Fruit fly (Drosophila melanogaster) whole organism, embryonic: ENCODE measurements around the gene Slu7.

Source experiments
- Blimp-1 ChIP-seq: fragments of 200-800 bp; sonication (Bioruptor generic); optimal IDR thresholded peaks from 3 replicates; lab custom pipeline; 2018; ENCODE audit warnings: missing biosample characterization, missing genetic modification characterization, mild to moderate bottlenecking, moderate library complexity, missing genetic modification reagents
- CG10209 ChIP-seq: fragments of 200-800 bp; sonication (Bioruptor generic); optimal IDR thresholded peaks from 3 replicates; lab custom pipeline; 2017; ENCODE audit warnings: missing biosample characterization, mild to moderate bottlenecking, missing genetic modification characterization, missing genetic modification reagents
- CG11398 ChIP-seq: fragments of 200-800 bp; sonication (Bioruptor generic); optimal IDR thresholded peaks from 2 replicates; lab custom pipeline; 2016; ENCODE audit warnings: missing biosample characterization, missing genetic modification characterization
- CG12155 ChIP-seq: fragments of 200-800 bp; sonication (Bioruptor generic); optimal IDR thresholded peaks from 3 replicates; lab custom pipeline; 2016; ENCODE audit warnings: missing biosample characterization, missing genetic modification characterization
- CG12659 ChIP-seq: fragments of 200-800 bp; sonication (Bioruptor generic); optimal IDR thresholded peaks from 3 replicates; lab custom pipeline; 2017; ENCODE audit warnings: mild to moderate bottlenecking, missing biosample characterization, missing genetic modification reagents, missing genetic modification characterization
- CG13123 ChIP-seq: fragments of 200-800 bp; sonication (Bioruptor generic); optimal IDR thresholded peaks from 2 replicates; lab custom pipeline; 2016; ENCODE audit warnings: missing biosample characterization, missing genetic modification characterization
- CG15696 ChIP-seq: fragments of 200-800 bp; sonication (Bioruptor generic); optimal IDR thresholded peaks from 2 replicates; lab custom pipeline; 2019; ENCODE audit warnings: missing biosample characterization, mild to moderate bottlenecking, missing genetic modification characterization, moderate library complexity
- CG16779 ChIP-seq: fragments of 200-800 bp; sonication (Bioruptor generic); IDR thresholded peaks from 2 replicates; pipeline ENCODE4 v1.3.6; 2022; ENCODE audit warnings: missing biosample characterization, missing genetic modification characterization
- CG16813 ChIP-seq: fragments of 200-800 bp; sonication (Bioruptor generic); IDR thresholded peaks from 3 replicates; pipeline ENCODE4 v1.3.6; 2022; ENCODE audit warnings: missing biosample characterization, missing genetic modification characterization; ENCODE audit not compliant: partially characterized antibody
- CG18011 ChIP-seq: fragments of 200-800 bp; sonication (Bioruptor generic); optimal IDR thresholded peaks from 2 replicates; lab custom pipeline; 2017; ENCODE audit warnings: missing biosample characterization, missing genetic modification characterization, mild to moderate bottlenecking, moderate library complexity, missing genotype
- CG2129 ChIP-seq: fragments of 200-800 bp; sonication (Bioruptor generic); IDR thresholded peaks from 2 replicates; pipeline ENCODE4 v1.3.6; 2022; ENCODE audit warnings: missing biosample characterization, missing genetic modification characterization; ENCODE audit not compliant: partially characterized antibody
- CG2678 ChIP-seq: fragments of 200-800 bp; sonication (Bioruptor generic); optimal IDR thresholded peaks from 3 replicates; lab custom pipeline; 2019; ENCODE audit warnings: missing biosample characterization, mild to moderate bottlenecking, missing genetic modification characterization, moderate library complexity
- CG3281 ChIP-seq: fragments of 200-800 bp; sonication (Bioruptor generic); optimal IDR thresholded peaks from 3 replicates; lab custom pipeline; 2017; ENCODE audit warnings: missing biosample characterization, mild to moderate bottlenecking, missing genetic modification characterization
- CG33213 ChIP-seq: fragments of 200-800 bp; sonication (Bioruptor generic); optimal IDR thresholded peaks from 3 replicates; lab custom pipeline; 2016; ENCODE audit warnings: missing biosample characterization, missing genetic modification characterization
- CG3847 ChIP-seq: fragments of 200-800 bp; sonication (Bioruptor generic); IDR thresholded peaks from 2 replicates; pipeline ENCODE4 v1.3.6; 2022; ENCODE audit warnings: missing biosample characterization, missing genetic modification characterization
- CG42726 ChIP-seq: fragments of 200-800 bp; sonication (Bioruptor generic); IDR thresholded peaks from 2 replicates; pipeline ENCODE4 v1.3.6; 2022; ENCODE audit warnings: missing biosample characterization, missing genetic modification characterization; ENCODE audit not compliant: partially characterized antibody
- CG5180 ChIP-seq: fragments of 200-800 bp; sonication (Bioruptor generic); optimal IDR thresholded peaks from 3 replicates; lab custom pipeline; 2017; ENCODE audit warnings: missing biosample characterization, missing genetic modification characterization, mild to moderate bottlenecking, moderate library complexity, missing genetic modification reagents
- CG9215 ChIP-seq: fragments of 200-800 bp; sonication (Bioruptor generic); IDR thresholded peaks from 2 replicates; pipeline ENCODE4 v1.3.6; 2022; ENCODE audit warnings: missing biosample characterization, missing genetic modification characterization
- CkIIα-i1 ChIP-seq: fragments of 200-800 bp; sonication (Bioruptor generic); IDR thresholded peaks from 2 replicates; pipeline ENCODE4 v1.3.6; 2022; ENCODE audit warnings: missing biosample characterization, missing genetic modification characterization
- D19A ChIP-seq: fragments of 200-800 bp; optimal IDR thresholded peaks from 3 replicates; lab custom pipeline; 2019; ENCODE audit warnings: missing biosample characterization, mild to moderate bottlenecking, missing genetic modification characterization, moderate library complexity
- Dbx ChIP-seq: fragments of 200-800 bp; sonication (Bioruptor generic); IDR thresholded peaks from 3 replicates; pipeline ENCODE4 v1.3.6; 2022; ENCODE audit warnings: missing biosample characterization, missing genetic modification characterization
- MBD-R2 ChIP-seq: fragments of 200-800 bp; sonication (Bioruptor generic); IDR thresholded peaks from 2 replicates; pipeline ENCODE4 v1.3.6; 2022; ENCODE audit warnings: missing biosample characterization, missing genetic modification characterization
- Med ChIP-seq: fragments of 200-800 bp; sonication (Bioruptor generic); peaks from one replicate; lab custom pipeline; 2016; ENCODE audit warnings: missing biosample characterization, missing genetic modification characterization, mild to moderate bottlenecking, inconsistent platforms, moderate library complexity
- Mrtf ChIP-seq: fragments of 200-800 bp; sonication (Bioruptor generic); IDR thresholded peaks from 3 replicates; pipeline ENCODE4 v1.3.6; 2022; ENCODE audit warnings: missing biosample characterization, missing genetic modification characterization
- NC2β ChIP-seq: fragments of 200-800 bp; sonication (Bioruptor generic); optimal IDR thresholded peaks from 2 replicates; lab custom pipeline; 2016; ENCODE audit warnings: missing biosample characterization, missing genetic modification characterization
- NFAT ChIP-seq: fragments of 200-800 bp; sonication (Bioruptor generic); IDR thresholded peaks from 2 replicates; pipeline ENCODE4 v1.3.6; 2022; ENCODE audit warnings: missing biosample characterization, missing genetic modification characterization
- Scr ChIP-seq: fragments of 200-800 bp; sonication (Bioruptor generic); IDR thresholded peaks from 2 replicates; pipeline ENCODE4 v1.3.6; 2022; ENCODE audit warnings: missing biosample characterization, missing genetic modification characterization; ENCODE audit not compliant: partially characterized antibody
- Side ChIP-seq: fragments of 200-800 bp; sonication (Bioruptor generic); optimal IDR thresholded peaks from 2 replicates; lab custom pipeline; 2016; ENCODE audit warnings: missing biosample characterization, missing genetic modification characterization
- Stat92E ChIP-seq, 3 experiments: fragments of >200 bp in 2 of 3; fragments of 200-800 bp in 1 of 3; sonication (Bioruptor generic) in 1 of 3; optimal IDR thresholded peaks; 2 replicates each; lab custom pipeline; 2017 to 2019; ENCODE audit warnings: missing biosample characterization in 3 of 3, missing genetic modification characterization in 3 of 3, mild to moderate bottlenecking in 1 of 3, moderate library complexity in 1 of 3
- Tbp ChIP-seq: fragments of >200 bp; optimal IDR thresholded peaks from 2 replicates; lab custom pipeline; 2018; ENCODE audit warnings: missing biosample characterization, missing genetic modification characterization
- Xrp1 ChIP-seq: fragments of 200-800 bp; sonication (Bioruptor generic); IDR thresholded peaks from 2 replicates; pipeline ENCODE4 v1.3.6; 2022; ENCODE audit warnings: missing biosample characterization, missing genetic modification characterization
- ara ChIP-seq: fragments of 200-800 bp; sonication (Bioruptor generic); IDR thresholded peaks from 2 replicates; pipeline ENCODE4 v1.3.6; 2022; ENCODE audit warnings: missing biosample characterization, missing genetic modification characterization
- bbx ChIP-seq: fragments of 200-800 bp; sonication (Bioruptor generic); IDR thresholded peaks from 2 replicates; pipeline ENCODE4 v1.3.6; 2022; ENCODE audit warnings: missing biosample characterization, missing genetic modification characterization; ENCODE audit not compliant: partially characterized antibody
- chn ChIP-seq: fragments of 200-800 bp; sonication (Bioruptor generic); optimal IDR thresholded peaks from 2 replicates; lab custom pipeline; 2016; ENCODE audit warnings: missing biosample characterization, missing genetic modification characterization
- croc ChIP-seq: fragments of 200-800 bp; sonication (Bioruptor generic); conservative IDR thresholded peaks from 3 replicates; pipeline ENCODE4 v1.3.6; 2022; ENCODE audit warnings: missing biosample characterization, missing genetic modification characterization
- fru ChIP-seq: fragments of >200 bp; optimal IDR thresholded peaks from 2 replicates; lab custom pipeline; 2017
- gro ChIP-seq: fragments of 200-800 bp; sonication (Bioruptor generic); optimal IDR thresholded peaks from 2 replicates; lab custom pipeline; 2016; ENCODE audit warnings: missing biosample characterization, missing genetic modification characterization
- hb ChIP-seq: fragments of 200-800 bp; sonication (Bioruptor generic); IDR thresholded peaks from 3 replicates; pipeline ENCODE4 v1.3.6; 2022; ENCODE audit warnings: missing biosample characterization, missing genetic modification characterization; ENCODE audit not compliant: partially characterized antibody
- her ChIP-seq: fragments of 200-800 bp; sonication (Bioruptor generic); optimal IDR thresholded peaks from 2 replicates; lab custom pipeline; 2016; ENCODE audit warnings: missing biosample characterization, missing genetic modification characterization
- hkb ChIP-seq, 2 experiments: fragments of 200-800 bp in 1 of 2; fragments of >200 bp in 1 of 2; sonication (Bioruptor generic) in 1 of 2; IDR thresholded peaks in 1 of 2; optimal IDR thresholded peaks in 1 of 2; 2 replicates each; pipeline versions ENCODE4 v1.3.6 to Lab custom; 2017 to 2022; ENCODE audit warnings: missing biosample characterization in 1 of 2, missing genetic modification characterization in 1 of 2
- insv ChIP-seq, 2 experiments: fragments of 200-800 bp; sonication (Bioruptor generic); optimal IDR thresholded peaks; 3 replicates each; lab custom pipeline; 2016 to 2018; ENCODE audit warnings: missing biosample characterization in 2 of 2, missing genetic modification characterization in 2 of 2
- kah ChIP-seq: fragments of 200-800 bp; sonication (Bioruptor generic); optimal IDR thresholded peaks from 2 replicates; lab custom pipeline; 2018; ENCODE audit warnings: missing biosample characterization, mild to moderate bottlenecking, missing genetic modification characterization
- ken ChIP-seq: fragments of 200-800 bp; sonication (Bioruptor generic); IDR thresholded peaks from 3 replicates; pipeline ENCODE4 v1.3.6; 2022; ENCODE audit warnings: missing biosample characterization, missing genetic modification characterization
- lbe ChIP-seq: fragments of 200-800 bp; sonication (Bioruptor generic); optimal IDR thresholded peaks from 2 replicates; lab custom pipeline; 2016; ENCODE audit warnings: missing biosample characterization, mild to moderate bottlenecking, missing genetic modification characterization
- nerfin-2 ChIP-seq: fragments of 200-800 bp; sonication (Bioruptor generic); IDR thresholded peaks from 2 replicates; pipeline ENCODE4 v1.3.6; 2022; ENCODE audit warnings: missing biosample characterization, missing genetic modification characterization; ENCODE audit not compliant: partially characterized antibody
- slou ChIP-seq: fragments of 200-800 bp; sonication (Bioruptor generic); optimal IDR thresholded peaks from 3 replicates; lab custom pipeline; 2016; ENCODE audit warnings: missing biosample characterization, missing genetic modification characterization
- stc ChIP-seq: fragments of 200-800 bp; sonication (Bioruptor generic); IDR thresholded peaks from 2 replicates; pipeline ENCODE4 v1.3.6; 2022; ENCODE audit warnings: missing biosample characterization, missing genetic modification characterization
- sug ChIP-seq: fragments of 200-800 bp; optimal IDR thresholded peaks from 2 replicates; lab custom pipeline; 2019; ENCODE audit warnings: missing biosample characterization, mild to moderate bottlenecking, missing genetic modification characterization, moderate library complexity
- tna ChIP-seq: fragments of 200-800 bp; sonication (Bioruptor generic); IDR thresholded peaks from 2 replicates; pipeline ENCODE4 v1.3.6; 2022; ENCODE audit warnings: missing biosample characterization, missing genetic modification characterization; ENCODE audit not compliant: partially characterized antibody
- trem ChIP-seq: fragments of 200-800 bp; optimal IDR thresholded peaks from 3 replicates; lab custom pipeline; 2019; ENCODE audit warnings: missing biosample characterization, mild to moderate bottlenecking, missing genetic modification characterization, moderate library complexity

Slu7 gene

DNA sequence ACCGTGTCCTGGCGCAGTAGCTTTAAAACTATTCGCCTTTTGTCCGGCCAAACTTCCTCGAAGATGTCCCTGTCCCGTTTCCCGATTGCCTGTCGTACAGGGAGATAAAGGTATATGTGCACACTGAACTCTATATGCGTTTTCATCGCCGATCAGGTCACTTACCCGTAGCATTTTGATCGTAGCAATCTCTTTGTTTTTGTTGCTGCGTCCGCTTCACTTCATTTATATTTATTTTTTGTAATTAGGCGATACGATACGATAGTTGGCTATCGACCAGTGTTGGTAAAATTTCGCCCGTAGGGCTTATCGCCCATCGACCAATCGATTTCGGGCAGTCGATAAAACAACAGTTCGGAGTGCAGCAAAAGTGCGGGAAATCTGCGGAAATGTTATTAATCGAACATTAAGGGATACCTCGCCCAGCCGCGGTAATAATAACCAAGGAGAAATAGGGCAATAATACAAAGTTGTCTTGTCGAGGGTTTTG, 23.9 kb upstream of the Slu7 start, which contains the start of the genes Cul5 and Bicra (continued):
- TF ChIP-seq CG42726 (GFP tag; lab: Robert Waterston, UW) (peak; percentile 81), Xrp1 (GFP tag; lab: Robert Waterston, UW) (no peak), Scr (GFP tag; lab: Robert Waterston, UW) (no peak), Mrtf (no peak), NFAT (GFP tag; lab: Robert Waterston, UW) (no peak), tna (GFP tag; lab: Robert Waterston, UW) (peak; percentile 92), Med (GFP tag; lab: Kevin White, UChicago) (peak; percentile 87), hkb (optimal IDR thresholded peaks at IDR 0.05; lab: Kevin White, UChicago) (peak; percentile 59), hkb (GFP tag; IDR thresholded peaks at IDR 0.05; lab: Robert Waterston, UW) (no peak), sug (tag; lab: Kevin White, UChicago) (no peak), NC2β (peak; percentile 14), CG16779 (GFP tag; lab: Robert Waterston, UW) (no peak), CG11398 (no peak), CG5180 (no peak), CG2678 (no peak), D19A (tag; lab: Kevin White, UChicago) (no peak), Side (GFP tag; lab: Kevin White, UChicago) (no peak), Blimp-1 (GFP tag; lab: Kevin White, UChicago) (no peak), croc (GFP tag; lab: Robert Waterston, UW) (no peak), CG13123 (GFP tag; lab: Kevin White, UChicago) (no peak), kah (GFP tag; lab: Kevin White, UChicago) (no peak), insv (GFP tag; optimal IDR thresholded peaks at IDR 0.05; lab: Kevin White, UChicago) (no peak), CG16813 (peak; percentile 90), Stat92E (GFP tag; optimal IDR thresholded peaks at IDR 0.05; lab: Kevin White, UChicago) (peak in 1 of 3 experiments; percentile 61), CG18011 (GFP tag; lab: Kevin White, UChicago) (no peak), bbx (GFP tag; lab: Robert Waterston, UW) (peak; percentile 95), fru (no peak), MBD-R2 (GFP tag; lab: Robert Waterston, UW) (peak; percentile 61), her (GFP tag; lab: Kevin White, UChicago) (peak; percentile 4), ara (GFP tag; lab: Robert Waterston, UW) (no peak), CG3281 (no peak), ken (no peak), CG15696 (tag; lab: Kevin White, UChicago) (no peak), Tbp (GFP tag; lab: Kevin White, UChicago) (no peak), CG9215 (GFP tag; lab: Robert Waterston, UW) (no peak), nerfin-2 (peak; percentile 95), gro (GFP tag; lab: Kevin White, UChicago) (peak; percentile 76), stc (no peak), CG10209 (no peak), CG33213 (peak; percentile 9), CG3847 (GFP tag; lab: Robert Waterston, UW) (no peak), trem (tag; lab: Kevin White, UChicago) (peak; percentile 7), slou (no peak), CG12659 (GFP tag; lab: Kevin White, UChicago) (peak; percentile 48), CG2129 (peak; percentile 63), chn (GFP tag; lab: Kevin White, UChicago) (no peak), hb (peak; percentile 92), Dbx (GFP tag; lab: Robert Waterston, UW) (no peak), lbe (GFP tag; lab: Kevin White, UChicago) (peak; percentile 54), CG12155 (GFP tag; lab: Kevin White, UChicago) (no peak), CkIIα-i1 (GFP tag; lab: Robert Waterston, UW) (no peak)
